Fruit fly (Drosophila melanogaster): ENCODE measurements around the gene Phae1.

DNA sequence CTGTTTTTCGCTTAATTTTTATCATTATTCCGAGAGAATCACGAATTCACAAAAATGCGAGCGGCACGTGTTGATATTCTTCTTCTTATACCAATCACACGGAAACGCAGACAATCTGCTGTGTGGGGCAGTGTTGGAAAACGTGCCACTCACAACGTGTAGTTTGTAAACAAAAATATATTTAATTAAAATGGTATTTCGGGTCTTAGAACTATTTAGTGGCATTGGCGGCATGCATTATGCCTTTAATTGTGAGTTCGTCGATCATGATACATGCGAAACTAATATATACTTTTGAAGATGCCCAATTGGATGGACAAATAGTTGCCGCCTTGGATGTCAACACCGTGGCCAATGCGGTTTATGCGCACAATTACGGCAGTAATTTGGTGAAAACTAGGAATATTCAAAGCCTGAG is 12.8 kb upstream of the Phae1 start, which contains the start of the genes CG6712 and Mt2:
- TF ChIP-seq kay (GFP tag; ENCODE audit: borderline replicate concordance) (no peak), CG11617 (GFP tag; optimal IDR thresholded peaks at IDR 0.05) (no peak), cnc (optimal IDR thresholded peaks at IDR 0.05) (no peak), toe (GFP tag; optimal IDR thresholded peaks at IDR 0.05) (no peak), Crg-1 (GFP tag; optimal IDR thresholded peaks at IDR 0.05) (peak; percentile 28), CG33017 (tag; optimal IDR thresholded peaks at IDR 0.05) (no peak), pad (GFP tag; optimal IDR thresholded peaks at IDR 0.05) (peak; percentile 19), Clk (GFP tag; optimal IDR thresholded peaks at IDR 0.05) (no peak)
